Fruit fly (Drosophila melanogaster): ENCODE data around the gene emc.

The emc gene

DNA sequence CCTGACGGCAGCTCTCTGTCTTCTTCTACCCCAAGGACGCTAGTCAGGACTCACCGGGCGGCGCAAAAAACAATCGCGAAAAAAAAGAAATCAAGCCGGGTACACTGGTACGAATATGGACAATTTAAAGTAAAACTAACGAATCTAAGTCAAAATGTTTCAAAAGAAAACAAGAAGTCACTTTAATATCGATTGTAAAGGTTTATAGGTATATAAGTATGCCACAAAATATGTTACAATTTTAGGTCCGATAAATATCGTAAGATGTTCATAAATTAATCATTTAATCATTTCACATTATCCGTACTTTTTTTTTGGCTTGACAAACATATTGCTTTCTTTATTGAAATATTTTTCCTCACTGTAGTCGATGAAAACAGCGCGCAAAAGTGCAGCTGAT is 33.1 kb upstream of the emc start (continued):
- TF ChIP-seq CG11560 (tag; IDR thresholded peaks at IDR 0.05) (no peak), Dref (GFP tag; IDR thresholded peaks at IDR 0.05) (no peak), CG32767 (GFP tag; IDR thresholded peaks at IDR 0.05) (no peak), eyg (GFP tag; optimal IDR thresholded peaks at IDR 0.05) (no peak), yki (optimal IDR thresholded peaks at IDR 0.05) (no peak), CG17802 (tag; optimal IDR thresholded peaks at IDR 0.05) (no peak), CG7556 (GFP tag; optimal IDR thresholded peaks at IDR 0.05) (peak; percentile 27), lab (GFP tag; optimal IDR thresholded peaks at IDR 0.05) (no peak), Oaz (GFP tag; IDR thresholded peaks at IDR 0.05) (no peak), jing (GFP tag; optimal IDR thresholded peaks at IDR 0.05) (no peak), Mrtf (GFP tag; IDR thresholded peaks at IDR 0.05) (no peak), Aef1 (GFP tag; IDR thresholded peaks at IDR 0.05) (no peak), Eip74EF (GFP tag; optimal IDR thresholded peaks at IDR 0.05) (no peak), CG7745 (tag; optimal IDR thresholded peaks at IDR 0.05) (no peak), nerfin-2 (GFP tag; IDR thresholded peaks at IDR 0.05; ENCODE audit: partially characterized antibody) (no peak), ap (GFP tag; IDR thresholded peaks at IDR 0.05) (no peak), YL-1 (GFP tag; optimal IDR thresholded peaks at IDR 0.05) (no peak), repo (GFP tag; optimal IDR thresholded peaks at IDR 0.05) (no peak), abd-A (tag; optimal IDR thresholded peaks at IDR 0.05) (no peak), CG4282 (GFP tag; optimal IDR thresholded peaks at IDR 0.05) (no peak), Lim3 (GFP tag; IDR thresholded peaks at IDR 0.05) (no peak)

DNA sequence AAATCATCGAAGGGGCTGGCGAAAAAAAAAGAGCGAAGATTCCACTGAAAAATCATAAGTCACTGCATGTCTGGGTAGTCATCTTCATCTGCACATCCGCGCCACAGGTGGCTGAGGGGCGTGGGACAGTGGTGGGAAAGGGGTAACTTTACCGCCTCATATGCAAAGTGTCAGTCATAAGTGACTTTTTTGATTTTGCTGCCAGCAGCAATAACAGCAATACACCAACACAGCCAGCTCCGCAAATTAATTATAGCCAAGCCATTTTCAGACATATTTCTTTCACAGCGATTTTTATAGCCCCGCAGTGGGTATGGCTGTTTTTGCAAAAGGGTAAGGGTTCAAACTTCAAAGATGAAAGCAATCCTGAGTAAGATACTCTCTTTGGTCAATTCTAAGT is 30.8 kb upstream of the emc start:
- TF ChIP-seq sens (GFP tag) (peak; percentile 58), hbn (GFP tag; IDR thresholded peaks at IDR 0.05; ENCODE audit: partially characterized antibody) (no peak), CG2199 (GFP tag; IDR thresholded peaks at IDR 0.05) (0 out of 3 replicates have a peak, but pooled peaks have one; percentile 16)

- TF ChIP-seq shn (GFP tag; optimal IDR thresholded peaks at IDR 0.05) (no peak), HLH3B (GFP tag; IDR thresholded peaks at IDR 0.05) (no peak), CG17802 (tag; optimal IDR thresholded peaks at IDR 0.05) (no peak), sc (optimal IDR thresholded peaks at IDR 0.05) (no peak), sc (GFP tag; optimal IDR thresholded peaks at IDR 0.05) (no peak), ara (GFP tag; IDR thresholded peaks at IDR 0.05) (peak; percentile 46), CG11085 (GFP tag; IDR thresholded peaks at IDR 0.05) (no peak), bsh (GFP tag; optimal IDR thresholded peaks at IDR 0.05) (peak; percentile 6 to 68), Vsx1 (GFP tag; optimal IDR thresholded peaks at IDR 0.05) (no peak), Fer3 (tag; optimal IDR thresholded peaks at IDR 0.05) (no peak), psq (GFP tag; optimal IDR thresholded peaks at IDR 0.05) (no peak), pan (optimal IDR thresholded peaks at IDR 0.05) (no peak), pan (GFP tag; optimal IDR thresholded peaks at IDR 0.05 in 1 of 2, IDR thresholded peaks at IDR 0.05 in 1 of 2) (no peak), Nf-YC (tag; optimal IDR thresholded peaks at IDR 0.05) (no peak), gcm2 (GFP tag; optimal IDR thresholded peaks at IDR 0.05) (no peak), Antp (GFP tag; optimal IDR thresholded peaks at IDR 0.05) (peak; percentile 24), CG18011 (GFP tag; optimal IDR thresholded peaks at IDR 0.05) (no peak), CG11504 (tag; optimal IDR thresholded peaks at IDR 0.05) (peak; percentile 9), CG13775 (GFP tag; optimal IDR thresholded peaks at IDR 0.05) (peak; percentile 13), gsb-n (tag; optimal IDR thresholded peaks at IDR 0.05) (peak; percentile 44), CG7928 (GFP tag; optimal IDR thresholded peaks at IDR 0.05) (no peak), Bteb2 (GFP tag; optimal IDR thresholded peaks at IDR 0.05) (no peak), Hsf (GFP tag; optimal IDR thresholded peaks at IDR 0.05) (no peak), CG11723 (GFP tag; optimal IDR thresholded peaks at IDR 0.05) (no peak), so (GFP tag; IDR thresholded peaks at IDR 0.05) (no peak), CoRest (tag; optimal IDR thresholded peaks at IDR 0.05) (peak; percentile 6), HHEX (GFP tag; optimal IDR thresholded peaks at IDR 0.05) (no peak), dysf (GFP tag; IDR thresholded peaks at IDR 0.05) (peak; percentile 29; the same call in 1 of the 3 replicates)
Measured at dm6 chr3L:721026-721425, 28.2 kb upstream of the emc start.
